In genomic region chrX:9685568-9686413, dm6 we compare ENCODE assay signal across 5 fruit fly cellular contexts.
A peak's percentile ranks its signal among the peaks of the same experiment; 100 is the strongest.
TF ChIP-seq lines count a peak whose summit lies in the region.

No protein-coding gene starts in this region.

TF ChIP-seq in whole organism, adult, 20 proteins besides CTCF, POLR2A, EP300 and RAD21 (continued from another document):
- TF ChIP-seq Crg-1 (GFP tag; optimal IDR thresholded peaks at IDR 0.05; lab: Kevin White, UChicago) (peak; percentile 76), CG12768 (GFP tag; optimal IDR thresholded peaks at IDR 0.05; lab: Kevin White, UChicago) (peak; percentile 35), CG11617 (GFP tag; optimal IDR thresholded peaks at IDR 0.05; lab: Kevin White, UChicago) (peak; percentile 75)

TF ChIP-seq in whole organism, embryonic, 481 proteins besides CTCF, POLR2A, EP300 and RAD21 (continued from another document and continues in another):
- TF ChIP-seq sima (GFP tag; optimal IDR thresholded peaks at IDR 0.05; lab: Kevin White, UChicago) (no peak), CG11560 (tag; IDR thresholded peaks at IDR 0.05; lab: Robert Waterston, UW) (no peak), gcm2 (GFP tag; optimal IDR thresholded peaks at IDR 0.05; lab: Kevin White, UChicago) (no peak), CG17802 (tag; optimal IDR thresholded peaks at IDR 0.05; lab: Kevin White, UChicago) (no peak), CG3407 (GFP tag; optimal IDR thresholded peaks at IDR 0.05; lab: Kevin White, UChicago) (no peak), CG12299 (tag; optimal IDR thresholded peaks at IDR 0.05; lab: Kevin White, UChicago) (no peak), CG1603 (tag; optimal IDR thresholded peaks at IDR 0.05; lab: Kevin White, UChicago) (peak; percentile 25), CG3995 (GFP tag; optimal IDR thresholded peaks at IDR 0.05; lab: Kevin White, UChicago) (peak; percentile 99), tin (GFP tag; optimal IDR thresholded peaks at IDR 0.05; lab: Kevin White, UChicago) (peak; percentile 40), CG12219 (GFP tag; optimal IDR thresholded peaks at IDR 0.05; lab: Kevin White, UChicago) (peak; percentile 20), Ets97D (GFP tag; optimal IDR thresholded peaks at IDR 0.05; lab: Kevin White, UChicago) (no peak), CG10366 (GFP tag; IDR thresholded peaks at IDR 0.05; lab: Robert Waterston, UW) (peak; percentile 19; the same call in 1 of the 2 replicates), gsb-n (tag; optimal IDR thresholded peaks at IDR 0.05; lab: Kevin White, UChicago) (no peak), CG15269 (tag; optimal IDR thresholded peaks at IDR 0.05; lab: Kevin White, UChicago) (peak; percentile 59), CG2199 (GFP tag; IDR thresholded peaks at IDR 0.05; lab: Robert Waterston, UW) (0 out of 3 replicates have a peak, but pooled peaks have one; percentile 16), CG14050 (GFP tag; IDR thresholded peaks at IDR 0.05; lab: Robert Waterston, UW) (no peak), lmd (GFP tag; IDR thresholded peaks at IDR 0.05; lab: Robert Waterston, UW) (peak; percentile 56), so (GFP tag; IDR thresholded peaks at IDR 0.05; lab: Robert Waterston, UW) (no peak), CG4820 (GFP tag; optimal IDR thresholded peaks at IDR 0.05; lab: Kevin White, UChicago) (peak; percentile 51), esg (GFP tag; conservative IDR thresholded peaks at IDR 0.05; lab: Robert Waterston, UW) (no peak), tgo (GFP tag; IDR thresholded peaks at IDR 0.05; lab: Robert Waterston, UW) (no peak), PHDP (tag; optimal IDR thresholded peaks at IDR 0.05; lab: Kevin White, UChicago) (peak; percentile 20), Tbp (GFP tag; optimal IDR thresholded peaks at IDR 0.05; lab: Kevin White, UChicago) (peak; percentile 22), Xbp1 (GFP tag; optimal IDR thresholded peaks at IDR 0.05; lab: Kevin White, UChicago) (peak; percentile 62), CG4360 (GFP tag; IDR thresholded peaks at IDR 0.05; lab: Robert Waterston, UW) (no peak), CG12769 (tag; optimal IDR thresholded peaks at IDR 0.05; lab: Kevin White, UChicago) (no peak), CG1647 (GFP tag; optimal IDR thresholded peaks at IDR 0.05; lab: Kevin White, UChicago) (no peak), CG6254 (GFP tag; optimal IDR thresholded peaks at IDR 0.05; lab: Kevin White, UChicago) (no peak), CG17912 (GFP tag; optimal IDR thresholded peaks at IDR 0.05; lab: Kevin White, UChicago) (no peak), seq (GFP tag; IDR thresholded peaks at IDR 0.05; lab: Robert Waterston, UW) (no peak), ind (GFP tag; optimal IDR thresholded peaks at IDR 0.05; lab: Kevin White, UChicago) (peak; percentile 63), bab2 (GFP tag; optimal IDR thresholded peaks at IDR 0.05; lab: Kevin White, UChicago) (peak; percentile 35), Meics (GFP tag; optimal IDR thresholded peaks at IDR 0.05; lab: Kevin White, UChicago) (peak; percentile 75)

TF ChIP-seq in whole organism, prepupa, 60 proteins besides CTCF, POLR2A, EP300 and RAD21 (continued from another document and continues in another):
- TF ChIP-seq CG16779 (tag; optimal IDR thresholded peaks at IDR 0.05; lab: Kevin White, UChicago) = no peak
- peak; percentile 21 for TF ChIP-seq CG34406 (GFP tag; optimal IDR thresholded peaks at IDR 0.05; lab: Kevin White, UChicago)
- peak; percentile 47 for TF ChIP-seq Ets21C (GFP tag; optimal IDR thresholded peaks at IDR 0.05; lab: Kevin White, UChicago)
- peak; percentile 64 for TF ChIP-seq lz (GFP tag; optimal IDR thresholded peaks at IDR 0.05; lab: Kevin White, UChicago)
- TF ChIP-seq cyc (GFP tag; optimal IDR thresholded peaks at IDR 0.05; lab: Kevin White, UChicago) = peak; percentile 43
- peak; percentile 43 for TF ChIP-seq fd59A (GFP tag; optimal IDR thresholded peaks at IDR 0.05; lab: Kevin White, UChicago)
- no peak for TF ChIP-seq dsx (GFP tag; optimal IDR thresholded peaks at IDR 0.05; lab: Kevin White, UChicago; ENCODE audit: poor library complexity, severe bottlenecking)
- TF ChIP-seq Ets96B (tag; optimal IDR thresholded peaks at IDR 0.05; lab: Kevin White, UChicago) = no peak
- TF ChIP-seq CG11762 (GFP tag; optimal IDR thresholded peaks at IDR 0.05; lab: Kevin White, UChicago; ENCODE audit: insufficient read depth) = no peak
- no peak for TF ChIP-seq Hr38 (GFP tag; optimal IDR thresholded peaks at IDR 0.05; lab: Kevin White, UChicago)
- peak; percentile 76 for TF ChIP-seq esn (GFP tag; optimal IDR thresholded peaks at IDR 0.05; lab: Kevin White, UChicago)
- TF ChIP-seq CG11294 (GFP tag; IDR thresholded peaks at IDR 0.05; lab: Robert Waterston, UW) = no peak
- TF ChIP-seq Sox14 (GFP tag; optimal IDR thresholded peaks at IDR 0.05; lab: Kevin White, UChicago) = peak; percentile 70
- TF ChIP-seq Eip75B (GFP tag; optimal IDR thresholded peaks at IDR 0.05; lab: Kevin White, UChicago) = peak; percentile 43
- no peak for TF ChIP-seq eg (GFP tag; IDR thresholded peaks at IDR 0.05; lab: Robert Waterston, UW)
- peak; percentile 23 for TF ChIP-seq achi (GFP tag; optimal IDR thresholded peaks at IDR 0.05; lab: Kevin White, UChicago)
- peak; percentile 82 for TF ChIP-seq Eip78C (GFP tag; lab: Kevin White, UChicago)
- TF ChIP-seq CG3919 (GFP tag; optimal IDR thresholded peaks at IDR 0.05; lab: Kevin White, UChicago) = no peak
- TF ChIP-seq vri (GFP tag; optimal IDR thresholded peaks at IDR 0.05; lab: Kevin White, UChicago) = peak; percentile 20
- 0 out of 3 replicates have a peak, but pooled peaks have one; percentile 51 for TF ChIP-seq CG6163 (GFP tag; IDR thresholded peaks at IDR 0.05; lab: Robert Waterston, UW)
- TF ChIP-seq CG8119 (GFP tag; IDR thresholded peaks at IDR 0.05; lab: Robert Waterston, UW) = 0 out of 3 replicates have a peak, but pooled peaks have one; percentile 41
- TF ChIP-seq svp (GFP tag; lab: Kevin White, UChicago) = peak; percentile 87
- TF ChIP-seq acj6 (GFP tag; optimal IDR thresholded peaks at IDR 0.05; lab: Kevin White, UChicago) = peak; percentile 38
- TF ChIP-seq Hr39 (GFP tag; optimal IDR thresholded peaks at IDR 0.05; lab: Kevin White, UChicago) = peak; percentile 55
- no peak for TF ChIP-seq Gug (GFP tag; IDR thresholded peaks at IDR 0.05; lab: Robert Waterston, UW)
- peak; percentile 71 for TF ChIP-seq Smox (GFP tag; optimal IDR thresholded peaks at IDR 0.05; lab: Kevin White, UChicago)
- peak; percentile 9 for TF ChIP-seq CG6276 (GFP tag; optimal IDR thresholded peaks at IDR 0.05; lab: Kevin White, UChicago)
- peak; percentile 70 for TF ChIP-seq CG32006 (GFP tag; optimal IDR thresholded peaks at IDR 0.05; lab: Kevin White, UChicago)
- peak; percentile 2 for TF ChIP-seq CG11902 (GFP tag; optimal IDR thresholded peaks at IDR 0.05; lab: Kevin White, UChicago)
- TF ChIP-seq Blimp-1 (GFP tag; optimal IDR thresholded peaks at IDR 0.05; lab: Kevin White, UChicago) = peak; percentile 4
- TF ChIP-seq CG31627 (GFP tag; optimal IDR thresholded peaks at IDR 0.05; lab: Kevin White, UChicago) = peak; percentile 63
- peak; percentile 41 for TF ChIP-seq CG10669 (GFP tag; optimal IDR thresholded peaks at IDR 0.05; lab: Kevin White, UChicago)
- TF ChIP-seq Hr4 (GFP tag; optimal IDR thresholded peaks at IDR 0.05; lab: Kevin White, UChicago) = peak; percentile 48

TF ChIP-seq in whole organism, pupa, 21 proteins besides CTCF, POLR2A, EP300 and RAD21 (continued from another document):
- TF ChIP-seq Pif1A (GFP tag; optimal IDR thresholded peaks at IDR 0.05; lab: Kevin White, UChicago) = no peak

TF ChIP-seq in whole organism, wandering third instar larva, 38 proteins besides CTCF, POLR2A, EP300 and RAD21 (continued from another document):
- TF ChIP-seq Hr83 (GFP tag; optimal IDR thresholded peaks at IDR 0.05; lab: Kevin White, UChicago; ENCODE audit: poor library complexity, severe bottlenecking) (no peak), N (GFP tag; optimal IDR thresholded peaks at IDR 0.05; lab: Kevin White, UChicago) (no peak), woc (GFP tag; optimal IDR thresholded peaks at IDR 0.05; lab: Kevin White, UChicago) (peak; percentile 97), Jra (GFP tag; optimal IDR thresholded peaks at IDR 0.05; lab: Kevin White, UChicago) (peak; percentile 60), CrebA (GFP tag; optimal IDR thresholded peaks at IDR 0.05; lab: Kevin White, UChicago; ENCODE audit: borderline replicate concordance) (no peak), h (GFP tag; optimal IDR thresholded peaks at IDR 0.05; lab: Kevin White, UChicago) (peak; percentile 63), tai (GFP tag; optimal IDR thresholded peaks at IDR 0.05; lab: Kevin White, UChicago) (no peak), HLH106 (tag; optimal IDR thresholded peaks at IDR 0.05; lab: Kevin White, UChicago) (peak; percentile 78), Mio (GFP tag; optimal IDR thresholded peaks at IDR 0.05; lab: Kevin White, UChicago) (no peak), Hnf4 (GFP tag; optimal IDR thresholded peaks at IDR 0.05; lab: Kevin White, UChicago) (peak; percentile 30), dmrt93B (GFP tag; optimal IDR thresholded peaks at IDR 0.05; lab: Kevin White, UChicago) (peak; percentile 73), pan (optimal IDR thresholded peaks at IDR 0.05; lab: Kevin White, UChicago) (no peak), Vsx2 (GFP tag; optimal IDR thresholded peaks at IDR 0.05; lab: Kevin White, UChicago; ENCODE audit: partially characterized antibody) (no peak), dl (GFP tag; optimal IDR thresholded peaks at IDR 0.05; lab: Kevin White, UChicago; ENCODE audit: insufficient read depth in 1 of 2, partially characterized antibody in 2 of 2) (peak; percentile 5 to 78), Abd-B (GFP tag; optimal IDR thresholded peaks at IDR 0.05; lab: Kevin White, UChicago) (no peak), Sp1 (GFP tag; optimal IDR thresholded peaks at IDR 0.05; lab: Kevin White, UChicago) (peak; percentile 70)
TF ChIP-seq in whole organism, wandering third instar larva: peak in this region for 21.
